Worm (Caenorhabditis elegans): ENCODE data around the gene mgrn-1.

The mgrn-1 gene

ce11 chrX:14320298-14320697 is 8.8 kb upstream of the mgrn-1 start, which contains the start of gene C11H1.9:
TSS of gene C11H1.9 (minus strand) at chrX:14320398.
- no peak for TF ChIP-seq nhr-77 (tag; optimal IDR thresholded peaks at IDR 0.05)
- TF ChIP-seq fos-1 (tag; optimal IDR thresholded peaks at IDR 0.05), result no peak
- TF ChIP-seq egl-5 (tag; optimal IDR thresholded peaks at IDR 0.05), result no peak
- no peak for TF ChIP-seq zag-1 (tag; optimal IDR thresholded peaks at IDR 0.05)
- TF ChIP-seq nhr-11 (tag; optimal IDR thresholded peaks at IDR 0.05), result no peak
- no peak for TF ChIP-seq eor-1 (tag; optimal IDR thresholded peaks at IDR 0.05)
- no peak for TF ChIP-seq ceh-82 (tag; optimal IDR thresholded peaks at IDR 0.05)
- no peak for TF ChIP-seq lsy-12 (tag; optimal IDR thresholded peaks at IDR 0.05)
- TF ChIP-seq ama-1 (optimal IDR thresholded peaks at IDR 0.05), result no peak
- TF ChIP-seq ceh-28 (tag; optimal IDR thresholded peaks at IDR 0.05), result no peak
- no peak for TF ChIP-seq nhr-23 (tag; optimal IDR thresholded peaks at IDR 0.05)
- TF ChIP-seq R02D3.7 (tag; optimal IDR thresholded peaks at IDR 0.05), result no peak
- TF ChIP-seq egl-27 (tag; optimal IDR thresholded peaks at IDR 0.05), result no peak
- no peak for TF ChIP-seq nhr-25 (tag; optimal IDR thresholded peaks at IDR 0.05)
- no peak for TF ChIP-seq skn-1 (tag; optimal IDR thresholded peaks at IDR 0.05)
- no peak for TF ChIP-seq daf-12 (tag; optimal IDR thresholded peaks at IDR 0.05)

ce11 chrX:14316132-14316531 is 4.6 kb upstream of the mgrn-1 start:
- TF ChIP-seq fkh-10 (GFP tag; optimal IDR thresholded peaks at IDR 0.05) (peak; percentile 81), ceh-9 (tag; optimal IDR thresholded peaks at IDR 0.05) (no peak)

- TF ChIP-seq ceh-16 (tag; optimal IDR thresholded peaks at IDR 0.05), result no peak
- TF ChIP-seq elt-2 (tag; optimal IDR thresholded peaks at IDR 0.05), result peak; percentile 13
- TF ChIP-seq pqm-1 (tag; optimal IDR thresholded peaks at IDR 0.05), result peak; percentile 49
These were observed 2.1 kb upstream of the mgrn-1 start, which contains the start of gene prx-1 for ce11 chrX:14313627-14314026. TSS of gene prx-1 (plus strand) at chrX:14313927.

- TF ChIP-seq unc-39 (tag; optimal IDR thresholded peaks at IDR 0.05) (no peak), skn-1 (tag; optimal IDR thresholded peaks at IDR 0.05) (peak; percentile 32), ceh-82 (tag; optimal IDR thresholded peaks at IDR 0.05) (no peak), nhr-67 (tag; optimal IDR thresholded peaks at IDR 0.05) (no peak), lsy-12 (tag; optimal IDR thresholded peaks at IDR 0.05) (peak; percentile 44), tbx-2 (tag; optimal IDR thresholded peaks at IDR 0.05) (peak; percentile 68), hmg-11 (tag; optimal IDR thresholded peaks at IDR 0.05) (peak; percentile 94), ZK546.5 (tag; optimal IDR thresholded peaks at IDR 0.05) (no peak), sea-2 (GFP tag; optimal IDR thresholded peaks at IDR 0.05) (peak; percentile 51), zag-1 (tag; optimal IDR thresholded peaks at IDR 0.05) (no peak), ceh-16 (tag; optimal IDR thresholded peaks at IDR 0.05) (no peak), unc-62 (GFP tag; optimal IDR thresholded peaks at IDR 0.05) (no peak), egl-5 (tag; optimal IDR thresholded peaks at IDR 0.05) (peak; percentile 28), nhr-237 (tag; optimal IDR thresholded peaks at IDR 0.05) (no peak), fkh-10 (GFP tag; optimal IDR thresholded peaks at IDR 0.05) (no peak), aly-2 (tag; optimal IDR thresholded peaks at IDR 0.05) (no peak), ceh-28 (tag; optimal IDR thresholded peaks at IDR 0.05) (peak; percentile 70), nhr-25 (tag; optimal IDR thresholded peaks at IDR 0.05) (peak; percentile 77), nhr-43 (tag; optimal IDR thresholded peaks at IDR 0.05; ENCODE audit: poor library complexity, severe bottlenecking) (peak; percentile 56), ama-1 (optimal IDR thresholded peaks at IDR 0.05) (no peak), nhr-76 (tag; optimal IDR thresholded peaks at IDR 0.05) (no peak), elt-2 (tag; optimal IDR thresholded peaks at IDR 0.05) (peak; percentile 65), mml-1 (tag; optimal IDR thresholded peaks at IDR 0.05) (no peak), lin-39 (tag; optimal IDR thresholded peaks at IDR 0.05) (peak; percentile 81), nhr-77 (tag; optimal IDR thresholded peaks at IDR 0.05) (no peak), elt-1 (tag; optimal IDR thresholded peaks at IDR 0.05) (no peak), nhr-28 (tag; optimal IDR thresholded peaks at IDR 0.05) (no peak), nfya-1 (tag; optimal IDR thresholded peaks at IDR 0.05; ENCODE audit: insufficient read depth) (peak; percentile 83), daf-12 (tag; optimal IDR thresholded peaks at IDR 0.05) (no peak), snpc-4 (tag; optimal IDR thresholded peaks at IDR 0.05) (peak; percentile 69), elt-3 (tag; optimal IDR thresholded peaks at IDR 0.05) (no peak), pqm-1 (tag; optimal IDR thresholded peaks at IDR 0.05) (peak; percentile 40), eor-1 (tag; optimal IDR thresholded peaks at IDR 0.05) (no peak), nhr-23 (tag; optimal IDR thresholded peaks at IDR 0.05) (peak; percentile 88), R02D3.7 (tag; optimal IDR thresholded peaks at IDR 0.05) (peak; percentile 37), jun-1 (tag; optimal IDR thresholded peaks at IDR 0.05) (peak; percentile 80), ztf-4 (tag; optimal IDR thresholded peaks at IDR 0.05) (no peak), mdl-1 (tag; optimal IDR thresholded peaks at IDR 0.05) (no peak), fkh-2 (tag; optimal IDR thresholded peaks at IDR 0.05) (no peak), nhr-11 (tag; optimal IDR thresholded peaks at IDR 0.05) (no peak), nhr-12 (tag; optimal IDR thresholded peaks at IDR 0.05) (no peak), ceh-9 (tag; optimal IDR thresholded peaks at IDR 0.05) (no peak), egl-27 (tag; optimal IDR thresholded peaks at IDR 0.05) (peak; percentile 64), pha-4 (tag; optimal IDR thresholded peaks at IDR 0.05) (peak; percentile 86), lin-15B (tag; optimal IDR thresholded peaks at IDR 0.05) (peak; percentile 70)
These were observed 933 bp upstream of the mgrn-1 start for ce11 chrX:14312416-14312815.
